Worm (Caenorhabditis elegans) whole organism, late embryonic: ENCODE results near the gene ent-7.

Experiments
- C08G9.2 ChIP-seq: sonication (generic microtip); optimal IDR thresholded peaks from 2 replicates; lab custom pipeline; 2016; ENCODE audit warnings: mild to moderate bottlenecking, missing genetic modification characterization, moderate library complexity, missing compliant biosample characterization
- ceh-9 ChIP-seq: sonication (generic microtip); optimal IDR thresholded peaks from 2 replicates; lab custom pipeline; 2016; ENCODE audit warnings: mild to moderate bottlenecking, missing genetic modification characterization, inconsistent platforms, missing compliant biosample characterization
- gmeb-2 ChIP-seq: sonication (generic microtip); optimal IDR thresholded peaks from 2 replicates; lab custom pipeline; 2016; ENCODE audit warnings: missing genetic modification characterization, inconsistent platforms, missing compliant biosample characterization
- nfya-1 ChIP-seq: sonication (generic microtip); optimal IDR thresholded peaks from 2 replicates; lab custom pipeline; 2017; ENCODE audit warnings: missing genetic modification characterization, mild to moderate bottlenecking, missing compliant biosample characterization, antibody characterized with exemption, moderate library complexity
- pax-1 ChIP-seq: fragments of 150-350 bp; optimal IDR thresholded peaks from 2 replicates; lab custom pipeline; 2014; ENCODE audit warnings: missing biosample characterization, missing genetic modification characterization

ce11 chrIV:10027566-10027965 lies 10.5 kb downstream of the ent-7 start, which contains the start of gene gipc-2:
- TF ChIP-seq pax-1 (tag; lab: Kevin White, UChicago) = no peak
- TF ChIP-seq nfya-1 (tag; lab: Kevin White, UChicago) = no peak
- TF ChIP-seq C08G9.2 (tag; lab: Kevin White, UChicago) = no peak
- TF ChIP-seq ceh-9 (tag; lab: Kevin White, UChicago) = no peak
- no peak for TF ChIP-seq gmeb-2 (tag; lab: Kevin White, UChicago)
